Fruit fly (Drosophila melanogaster): ENCODE data around the gene fabp.

The fabp gene

dm6 chr3R:11568873-11569450 is 2.1 kb upstream of the fabp start, which contains the start of gene Mrp4 (continued):
- TF ChIP-seq Mad (GFP tag; optimal IDR thresholded peaks at IDR 0.05) (no peak), CG11504 (tag; optimal IDR thresholded peaks at IDR 0.05) (no peak), Usf (GFP tag; optimal IDR thresholded peaks at IDR 0.05) (no peak), gsb (GFP tag; IDR thresholded peaks at IDR 0.05) (no peak; the same call in 1 of the 2 replicates), CG12299 (tag; optimal IDR thresholded peaks at IDR 0.05) (peak; percentile 78), CG9437 (GFP tag; optimal IDR thresholded peaks at IDR 0.05) (peak; percentile 31), HmgZ (tag; optimal IDR thresholded peaks at IDR 0.05) (peak; percentile 47), chif (GFP tag; optimal IDR thresholded peaks at IDR 0.05) (no peak), shn (GFP tag; optimal IDR thresholded peaks at IDR 0.05) (no peak), bab2 (GFP tag; optimal IDR thresholded peaks at IDR 0.05) (no peak), CG8765 (GFP tag; IDR thresholded peaks at IDR 0.05) (no peak), CkIIα-i1 (GFP tag; IDR thresholded peaks at IDR 0.05) (no peak; the same call in 1 of the 2 replicates), Hr78 (GFP tag; optimal IDR thresholded peaks at IDR 0.05) (peak in 1 of 2 experiments; percentile 56), CG11696 (GFP tag; IDR thresholded peaks at IDR 0.05) (peak; percentile 56), usp (GFP tag; optimal IDR thresholded peaks at IDR 0.05) (no peak), Dip3 (GFP tag; optimal IDR thresholded peaks at IDR 0.05) (no peak), C15 (GFP tag; IDR thresholded peaks at IDR 0.05) (no peak), Gug (GFP tag; IDR thresholded peaks at IDR 0.05) (peak; percentile 46; the same call in 1 of the 4 replicates), prd (optimal IDR thresholded peaks at IDR 0.05) (no peak), prd (GFP tag; IDR thresholded peaks at IDR 0.05) (no peak), Spps (tag; optimal IDR thresholded peaks at IDR 0.05) (no peak), Sry-β (GFP tag; optimal IDR thresholded peaks at IDR 0.05) (no peak), ato (GFP tag; IDR thresholded peaks at IDR 0.05; ENCODE audit: partially characterized antibody) (peak; percentile 62), sima (GFP tag; optimal IDR thresholded peaks at IDR 0.05) (no peak), CG10565 (GFP tag; optimal IDR thresholded peaks at IDR 0.05) (no peak), Sox102F (GFP tag; optimal IDR thresholded peaks at IDR 0.05) (no peak), Camta (GFP tag; optimal IDR thresholded peaks at IDR 0.05) (no peak), kni (GFP tag; optimal IDR thresholded peaks at IDR 0.05) (peak; percentile 27), dmrt11E (tag; optimal IDR thresholded peaks at IDR 0.05) (no peak), Deaf1 (tag; optimal IDR thresholded peaks at IDR 0.05) (peak; percentile 85), CG15514 (GFP tag; optimal IDR thresholded peaks at IDR 0.05) (peak; percentile 40), Hmr (GFP tag; optimal IDR thresholded peaks at IDR 0.05) (peak; percentile 72), CG4820 (GFP tag; optimal IDR thresholded peaks at IDR 0.05) (no peak), peb (GFP tag; IDR thresholded peaks at IDR 0.05) (no peak), CG13123 (GFP tag; optimal IDR thresholded peaks at IDR 0.05) (no peak), Bdp1 (GFP tag; optimal IDR thresholded peaks at IDR 0.05) (peak; percentile 15), unpg (GFP tag; optimal IDR thresholded peaks at IDR 0.05) (peak; percentile 20), Neu2 (GFP tag; optimal IDR thresholded peaks at IDR 0.05; ENCODE audit: borderline replicate concordance) (no peak), CG17912 (GFP tag; optimal IDR thresholded peaks at IDR 0.05) (peak; percentile 36), CG34422 (GFP tag; IDR thresholded peaks at IDR 0.05) (peak; percentile 76; the same call in 2 of the 3 replicates), gsb-n (tag; optimal IDR thresholded peaks at IDR 0.05) (peak; percentile 22), dysf (GFP tag; IDR thresholded peaks at IDR 0.05) (no peak; the same call in 2 of the 3 replicates), Fer2 (tag; optimal IDR thresholded peaks at IDR 0.05) (no peak), CG10267 (tag; optimal IDR thresholded peaks at IDR 0.05) (no peak), Lhr (GFP tag; optimal IDR thresholded peaks at IDR 0.05) (no peak), MTF-1 (GFP tag; optimal IDR thresholded peaks at IDR 0.05; ENCODE audit: borderline replicate concordance) (peak; percentile 56), bbx (GFP tag; IDR thresholded peaks at IDR 0.05; ENCODE audit: partially characterized antibody) (peak; percentile 57), CG2875 (GFP tag; optimal IDR thresholded peaks at IDR 0.05) (peak; percentile 49), CG2889 (GFP tag; IDR thresholded peaks at IDR 0.05) (no peak), stc (GFP tag; IDR thresholded peaks at IDR 0.05) (peak; percentile 45; the same call in 1 of the 2 replicates)
